Worm (Caenorhabditis elegans) whole organism, L3 larva: ENCODE results near the gene T25D1.2.

Source experiments
- ZK546.5 ChIP-seq: sonication (generic microtip); optimal IDR thresholded peaks from 2 replicates; lab custom pipeline; 2017; ENCODE audit warnings: missing biosample characterization, missing genetic modification characterization
- aly-2 ChIP-seq: fragments of 150-350 bp; optimal IDR thresholded peaks from 2 replicates; lab custom pipeline; 2014; ENCODE audit warnings: missing biosample characterization, missing genetic modification characterization
- ama-1 ChIP-seq: fragments of 150-350 bp; optimal IDR thresholded peaks from 2 replicates; lab custom pipeline; 2018
- ceh-16 ChIP-seq: sonication (generic microtip); optimal IDR thresholded peaks from 2 replicates; lab custom pipeline; 2017; ENCODE audit warnings: missing biosample characterization, missing genetic modification characterization
- ceh-28 ChIP-seq: fragments of 150-350 bp; optimal IDR thresholded peaks from 2 replicates; lab custom pipeline; 2014; ENCODE audit warnings: missing biosample characterization, missing genetic modification reagents, missing genetic modification characterization
- ceh-82 ChIP-seq: fragments of 150-350 bp; optimal IDR thresholded peaks from 2 replicates; lab custom pipeline; 2014; ENCODE audit warnings: missing biosample characterization, missing genetic modification characterization
- ceh-9 ChIP-seq: sonication (generic microtip); optimal IDR thresholded peaks from 2 replicates; lab custom pipeline; 2018; ENCODE audit warnings: missing biosample characterization, missing genetic modification characterization
- daf-12 ChIP-seq: fragments of 150-350 bp; optimal IDR thresholded peaks from 2 replicates; lab custom pipeline; 2014; ENCODE audit warnings: missing biosample characterization, missing genetic modification reagents, missing genetic modification characterization
- elt-1 ChIP-seq: fragments of 150-350 bp; optimal IDR thresholded peaks from 2 replicates; lab custom pipeline; 2014; ENCODE audit warnings: missing biosample characterization, missing genetic modification characterization
- elt-2 ChIP-seq: sonication (generic microtip); optimal IDR thresholded peaks from 2 replicates; lab custom pipeline; 2016; ENCODE audit warnings: missing genetic modification reagents, mild to moderate bottlenecking, missing genetic modification characterization, missing compliant biosample characterization
- elt-3 ChIP-seq, 3 experiments: fragments of 150-350 bp in 1 of 3; sonication (generic microtip) in 2 of 3; optimal IDR thresholded peaks; 2 replicates in 2 of 3; 4 replicates in 1 of 3; lab custom pipeline; 2014 to 2017; ENCODE audit warnings: missing biosample characterization in 3 of 3, missing genetic modification characterization in 3 of 3
- eor-1 ChIP-seq, 2 experiments: fragments of 150-350 bp; optimal IDR thresholded peaks; 2 replicates each; lab custom pipeline; 2014 to 2018; ENCODE audit warnings: missing biosample characterization in 2 of 2, missing genetic modification characterization in 2 of 2
- fkh-10 ChIP-seq: sonication (generic microtip); optimal IDR thresholded peaks from 2 replicates; lab custom pipeline; 2017; ENCODE audit warnings: missing biosample characterization, missing genetic modification reagents, missing genetic modification characterization
- fkh-2 ChIP-seq: fragments of 150-350 bp; optimal IDR thresholded peaks from 2 replicates; lab custom pipeline; 2014; ENCODE audit warnings: missing biosample characterization, missing genetic modification reagents, missing genetic modification characterization
- fos-1 ChIP-seq: fragments of 150-350 bp; optimal IDR thresholded peaks from 2 replicates; lab custom pipeline; 2014; ENCODE audit warnings: missing biosample characterization, missing genetic modification characterization
- hmg-11 ChIP-seq: sonication (generic microtip); optimal IDR thresholded peaks from 2 replicates; lab custom pipeline; 2016; ENCODE audit warnings: missing genetic modification characterization, missing compliant biosample characterization
- jun-1 ChIP-seq: fragments of 150-350 bp; optimal IDR thresholded peaks from 2 replicates; lab custom pipeline; 2014; ENCODE audit warnings: missing biosample characterization, missing genetic modification reagents, missing genetic modification characterization
- lin-15B ChIP-seq: fragments of 150-350 bp; optimal IDR thresholded peaks from 2 replicates; lab custom pipeline; 2014; ENCODE audit warnings: missing biosample characterization, missing genetic modification characterization
- lin-39 ChIP-seq: fragments of 150-350 bp; optimal IDR thresholded peaks from 2 replicates; lab custom pipeline; 2018; ENCODE audit warnings: missing biosample characterization, missing genetic modification reagents, missing genetic modification characterization
- lsy-12 ChIP-seq: sonication (generic microtip); optimal IDR thresholded peaks from 2 replicates; lab custom pipeline; 2016; ENCODE audit warnings: mild to moderate bottlenecking, missing genetic modification characterization, missing compliant biosample characterization
- nfya-1 ChIP-seq: sonication (generic microtip); optimal IDR thresholded peaks from 2 replicates; lab custom pipeline; 2017; ENCODE audit warnings: missing genetic modification characterization, mild to moderate bottlenecking, missing compliant biosample characterization, antibody characterized with exemption, moderate library complexity; ENCODE audit not compliant: insufficient read depth
- nhr-11 ChIP-seq: fragments of 150-350 bp; optimal IDR thresholded peaks from 2 replicates; lab custom pipeline; 2014; ENCODE audit warnings: missing biosample characterization, missing genetic modification characterization
- nhr-23 ChIP-seq: fragments of 150-350 bp; optimal IDR thresholded peaks from 2 replicates; lab custom pipeline; 2014; ENCODE audit warnings: missing biosample characterization, missing genetic modification reagents, missing genetic modification characterization
- nhr-237 ChIP-seq: fragments of 150-350 bp; optimal IDR thresholded peaks from 2 replicates; lab custom pipeline; 2014; ENCODE audit warnings: missing biosample characterization, missing genetic modification characterization
- nhr-25 ChIP-seq: sonication (generic microtip); optimal IDR thresholded peaks from 2 replicates; lab custom pipeline; 2017; ENCODE audit warnings: missing biosample characterization, missing genetic modification characterization
- nhr-28 ChIP-seq: fragments of 150-350 bp; optimal IDR thresholded peaks from 2 replicates; lab custom pipeline; 2014; ENCODE audit warnings: missing biosample characterization, missing genetic modification characterization
- nhr-43 ChIP-seq: sonication (generic microtip); optimal IDR thresholded peaks from 2 replicates; lab custom pipeline; 2016; ENCODE audit warnings: mild to moderate bottlenecking, missing genetic modification characterization, missing compliant biosample characterization; ENCODE audit not compliant: poor library complexity, severe bottlenecking
- nhr-77 ChIP-seq: fragments of 150-350 bp; optimal IDR thresholded peaks from 2 replicates; lab custom pipeline; 2014; ENCODE audit warnings: missing biosample characterization, missing genetic modification characterization
- pha-4 ChIP-seq: fragments of 150-350 bp; optimal IDR thresholded peaks from 2 replicates; lab custom pipeline; 2014; ENCODE audit warnings: missing biosample characterization, missing genetic modification reagents, missing genetic modification characterization
- pqm-1 ChIP-seq: fragments of 150-350 bp; optimal IDR thresholded peaks from 2 replicates; lab custom pipeline; 2017; ENCODE audit warnings: missing biosample characterization, missing genetic modification characterization, inconsistent platforms
- tbx-2 ChIP-seq: sonication (generic microtip); optimal IDR thresholded peaks from 2 replicates; lab custom pipeline; 2016; ENCODE audit warnings: mild to moderate bottlenecking, missing genetic modification characterization, missing compliant biosample characterization
- unc-39 ChIP-seq: sonication (generic microtip); optimal IDR thresholded peaks from 4 replicates; lab custom pipeline; 2017; ENCODE audit warnings: missing biosample characterization, missing genetic modification characterization
- unc-62 ChIP-seq: fragments of 150-350 bp; sonication (generic microtip); optimal IDR thresholded peaks from 4 replicates; lab custom pipeline; 2014; ENCODE audit warnings: missing biosample characterization, missing genetic modification reagents, missing genetic modification characterization
- zag-1 ChIP-seq: fragments of 150-350 bp; optimal IDR thresholded peaks from 2 replicates; lab custom pipeline; 2014; ENCODE audit warnings: missing biosample characterization, missing genetic modification characterization
- ztf-11 ChIP-seq: fragments of 150-350 bp; optimal IDR thresholded peaks from 2 replicates; lab custom pipeline; 2014; ENCODE audit warnings: missing biosample characterization, missing genetic modification characterization

The T25D1.2 gene

ce11 chrX:16546135-16546534 lies 30.8 kb downstream of the T25D1.2 start:
- TF ChIP-seq daf-12 (tag; lab: Kevin White, UChicago) (no peak), fkh-10 (no peak), nhr-237 (tag; lab: Kevin White, UChicago) (no peak), ceh-28 (tag; lab: Kevin White, UChicago) (no peak), fos-1 (tag; lab: Kevin White, UChicago) (no peak), nhr-25 (tag; lab: Kevin White, UChicago) (no peak), eor-1 (tag; optimal IDR thresholded peaks at IDR 0.05; lab: Kevin White, UChicago) (no peak), tbx-2 (tag; lab: Kevin White, UChicago) (no peak), hmg-11 (tag; lab: Kevin White, UChicago) (no peak), jun-1 (tag; lab: Kevin White, UChicago) (no peak), nhr-77 (tag; lab: Kevin White, UChicago) (no peak), ztf-11 (tag; lab: Kevin White, UChicago) (no peak), ceh-82 (tag; lab: Kevin White, UChicago) (no peak), elt-3 (tag; optimal IDR thresholded peaks at IDR 0.05; lab: Kevin White, UChicago) (no peak), zag-1 (no peak), nhr-23 (tag; lab: Kevin White, UChicago) (no peak), ceh-16 (tag; lab: Kevin White, UChicago) (no peak)

DNA sequence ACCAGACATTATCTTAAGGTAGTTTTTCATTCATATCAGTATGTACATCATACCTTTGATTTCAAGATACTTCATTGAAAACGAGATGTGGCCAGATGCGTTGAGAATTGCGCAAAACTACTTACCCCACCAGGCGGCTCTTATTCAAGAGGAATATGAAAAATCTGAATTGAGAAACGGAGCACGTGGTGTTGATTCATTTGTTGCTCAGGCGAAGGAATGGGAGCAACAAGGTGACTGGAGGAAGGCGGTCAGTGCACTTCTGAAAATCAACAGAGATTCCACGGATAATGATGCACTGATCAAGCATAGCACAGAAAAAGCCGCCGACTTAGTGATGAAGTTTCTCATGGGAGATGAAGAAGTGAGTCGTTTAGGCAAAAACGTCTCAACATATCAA lies 32.9 kb downstream of the T25D1.2 start:
- no peak for TF ChIP-seq lin-15B (tag; lab: Kevin White, UChicago)
- no peak for TF ChIP-seq jun-1 (tag; lab: Kevin White, UChicago)
- TF ChIP-seq unc-39 (tag; lab: Kevin White, UChicago) = no peak
- no peak for TF ChIP-seq ceh-28 (tag; lab: Kevin White, UChicago)
- TF ChIP-seq nhr-28 (tag; lab: Kevin White, UChicago) = no peak
- no peak for TF ChIP-seq nhr-43 (tag; lab: Kevin White, UChicago)
- no peak for TF ChIP-seq zag-1
- no peak for TF ChIP-seq ZK546.5
- TF ChIP-seq nhr-25 (tag; lab: Kevin White, UChicago) = no peak
- TF ChIP-seq nhr-11 (tag; lab: Kevin White, UChicago) = no peak
- no peak for TF ChIP-seq tbx-2 (tag; lab: Kevin White, UChicago)
- TF ChIP-seq ceh-9 (tag; lab: Kevin White, UChicago) = no peak
- no peak for TF ChIP-seq pqm-1 (tag; lab: Kevin White, UChicago)
- no peak for TF ChIP-seq fkh-2 (tag; lab: Kevin White, UChicago)
- TF ChIP-seq ceh-16 (tag; lab: Kevin White, UChicago) = no peak
- no peak for TF ChIP-seq ama-1 (lab: Kevin White, UChicago)
- TF ChIP-seq pha-4 (tag; lab: Kevin White, UChicago) = no peak
- no peak for TF ChIP-seq aly-2 (tag; lab: Kevin White, UChicago)

- TF ChIP-seq pqm-1 (tag; lab: Kevin White, UChicago) (peak; percentile 52), unc-62 (GFP tag; lab: Kevin White, UChicago) (no peak), elt-1 (tag; lab: Kevin White, UChicago) (no peak), elt-2 (peak; percentile 83), lin-15B (tag; lab: Kevin White, UChicago) (no peak), jun-1 (tag; lab: Kevin White, UChicago) (peak; percentile 54)
These were observed 35.2 kb downstream of the T25D1.2 start for ce11 chrX:16550551-16550950.

ce11 chrX:16551318-16551717 lies 36.0 kb downstream of the T25D1.2 start:
- TF ChIP-seq elt-2 = peak; percentile 38
- TF ChIP-seq lsy-12 (tag; lab: Kevin White, UChicago) = peak; percentile 25
- no peak for TF ChIP-seq pha-4 (tag; lab: Kevin White, UChicago)
- TF ChIP-seq lin-39 = no peak
- peak; percentile 10 for TF ChIP-seq nhr-43 (tag; lab: Kevin White, UChicago)

ce11 chrX:16553845-16554426 lies 38.6 kb downstream of the T25D1.2 start, which contains the start of gene K08B5.2:
K08B5.2 (minus strand) TSS chrX:16553887.
- TF ChIP-seq nfya-1 (tag; lab: Kevin White, UChicago) (peak; percentile 29), pha-4 (tag; lab: Kevin White, UChicago) (peak; percentile 83), elt-2 (peak; percentile 72), ceh-28 (tag; lab: Kevin White, UChicago) (no peak), pqm-1 (tag; lab: Kevin White, UChicago) (peak; percentile 58)
